Worm (Caenorhabditis elegans): ENCODE results near the gene T11F9.21.

- no peak for TF ChIP-seq pqm-1 (tag; optimal IDR thresholded peaks at IDR 0.05)
- TF ChIP-seq lin-11 (tag; optimal IDR thresholded peaks at IDR 0.05): no peak
- TF ChIP-seq gmeb-2 (tag; optimal IDR thresholded peaks at IDR 0.05): no peak
- no peak for TF ChIP-seq pha-4 (tag; optimal IDR thresholded peaks at IDR 0.05)
- TF ChIP-seq hlh-30 (tag; optimal IDR thresholded peaks at IDR 0.05; ENCODE audit: insufficient read depth): no peak
- no peak for TF ChIP-seq rnt-1 (tag; optimal IDR thresholded peaks at IDR 0.05)
These were observed 22.3 kb upstream of the T11F9.21 start, which contains the start of gene aat-6 for ce11 chrV:11470210-11470713.
